Fruit fly (Drosophila melanogaster) whole organism, embryonic: ENCODE measurements around the gene CG17982.
A peak's percentile ranks its signal among the peaks of the same experiment; 100 is the strongest.

ENCODE experiments used
- B-H1 ChIP-seq: fragments of 200-800 bp; sonication (Bioruptor generic); IDR thresholded peaks from 3 replicates; pipeline ENCODE4 v1.3.6; 2022; ENCODE audit warnings: missing biosample characterization, missing genetic modification characterization
- CG11696 ChIP-seq: fragments of 200-800 bp; sonication (Bioruptor generic); IDR thresholded peaks from 2 replicates; pipeline ENCODE4 v1.3.6; 2022; ENCODE audit warnings: missing biosample characterization, missing genetic modification characterization
- CG12744 ChIP-seq: fragments of 200-800 bp; sonication (Bioruptor generic); optimal IDR thresholded peaks from 2 replicates; lab custom pipeline; 2016; ENCODE audit warnings: missing biosample characterization, missing genetic modification characterization
- CG14050 ChIP-seq: fragments of 200-800 bp; sonication (Bioruptor generic); IDR thresholded peaks from 3 replicates; pipeline ENCODE4 v1.3.6; 2022; ENCODE audit warnings: missing biosample characterization, missing genetic modification characterization
- CG16813 ChIP-seq: fragments of 200-800 bp; sonication (Bioruptor generic); IDR thresholded peaks from 3 replicates; pipeline ENCODE4 v1.3.6; 2022; ENCODE audit warnings: missing biosample characterization, missing genetic modification characterization; ENCODE audit not compliant: partially characterized antibody
- CG17359 ChIP-seq: fragments of 200-800 bp; sonication (Bioruptor generic); optimal IDR thresholded peaks from 3 replicates; lab custom pipeline; 2018; ENCODE audit warnings: missing biosample characterization, mild to moderate bottlenecking, missing genetic modification characterization, moderate library complexity
- CG17361 ChIP-seq: fragments of 200-800 bp; sonication (Bioruptor generic); IDR thresholded peaks from 3 replicates; pipeline ENCODE4 v1.3.6; 2022; ENCODE audit warnings: missing biosample characterization, missing genetic modification characterization
- CG17612 ChIP-seq: fragments of 200-800 bp; sonication (Bioruptor generic); IDR thresholded peaks from 2 replicates; pipeline ENCODE4 v1.3.6; 2022; ENCODE audit warnings: missing biosample characterization, missing genetic modification characterization
- CG1832 ChIP-seq: fragments of 200-800 bp; sonication (Bioruptor generic); optimal IDR thresholded peaks from 2 replicates; lab custom pipeline; 2017; ENCODE audit warnings: missing biosample characterization, mild to moderate bottlenecking, missing genetic modification characterization, inconsistent platforms
- CG18476 ChIP-seq: fragments of 200-800 bp; sonication (Bioruptor generic); optimal IDR thresholded peaks from 2 replicates; lab custom pipeline; 2016; ENCODE audit warnings: missing biosample characterization, mild to moderate bottlenecking, missing genetic modification characterization
- CG30020 ChIP-seq: fragments of 200-800 bp; optimal IDR thresholded peaks from 2 replicates; lab custom pipeline; 2019; ENCODE audit warnings: missing biosample characterization, mild to moderate bottlenecking, missing genetic modification characterization, moderate library complexity
- CG33557 ChIP-seq: fragments of 200-800 bp; sonication (Bioruptor generic); optimal IDR thresholded peaks from 2 replicates; lab custom pipeline; 2019; ENCODE audit warnings: missing biosample characterization, mild to moderate bottlenecking, missing genetic modification characterization, moderate library complexity
- CG34376 ChIP-seq: fragments of 200-800 bp; sonication (Bioruptor generic); optimal IDR thresholded peaks from 2 replicates; lab custom pipeline; 2018; ENCODE audit warnings: missing biosample characterization, mild to moderate bottlenecking, missing genetic modification characterization
- CG4328 ChIP-seq: fragments of 200-800 bp; sonication (Bioruptor generic); optimal IDR thresholded peaks from 3 replicates; lab custom pipeline; 2017; ENCODE audit warnings: missing biosample characterization, missing genetic modification reagents, missing genetic modification characterization
- CG4404 ChIP-seq: fragments of 200-800 bp; sonication (Bioruptor generic); IDR thresholded peaks from 2 replicates; pipeline ENCODE4 v1.3.6; 2022; ENCODE audit warnings: missing biosample characterization, missing genetic modification characterization
- CG4730 ChIP-seq: fragments of 200-800 bp; sonication (Bioruptor generic); IDR thresholded peaks from 2 replicates; pipeline ENCODE4 v1.3.6; 2022; ENCODE audit warnings: missing biosample characterization, missing genetic modification characterization
- CG7928 ChIP-seq: fragments of 200-800 bp; sonication (Bioruptor generic); optimal IDR thresholded peaks from 2 replicates; lab custom pipeline; 2017; ENCODE audit warnings: missing biosample characterization, mild to moderate bottlenecking, missing genetic modification characterization
- CG7987 ChIP-seq: fragments of 200-800 bp; sonication (Bioruptor generic); optimal IDR thresholded peaks from 2 replicates; lab custom pipeline; 2018; ENCODE audit warnings: missing biosample characterization, mild to moderate bottlenecking, missing genetic modification characterization, moderate library complexity
- CG9609 ChIP-seq: fragments of 200-800 bp; sonication (Bioruptor generic); optimal IDR thresholded peaks from 3 replicates; lab custom pipeline; 2016; ENCODE audit warnings: missing biosample characterization, missing genetic modification characterization
- CrebB ChIP-seq: fragments of 200-800 bp; sonication (Bioruptor generic); optimal IDR thresholded peaks from 3 replicates; lab custom pipeline; 2018; ENCODE audit warnings: missing biosample characterization, mild to moderate bottlenecking, missing genetic modification characterization
- Dfd ChIP-seq, 2 experiments: fragments of >200 bp; optimal IDR thresholded peaks; 2 replicates each; lab custom pipeline; 2017; ENCODE audit warnings: missing biosample characterization in 2 of 2, missing genetic modification characterization in 2 of 2
- Fer3 ChIP-seq: fragments of 200-800 bp; sonication (Bioruptor generic); optimal IDR thresholded peaks from 2 replicates; lab custom pipeline; 2018; ENCODE audit warnings: missing biosample characterization, mild to moderate bottlenecking, missing genetic modification characterization, moderate library complexity
- HLH54F ChIP-seq: fragments of 200-800 bp; sonication (Bioruptor generic); optimal IDR thresholded peaks from 3 replicates; lab custom pipeline; 2016; ENCODE audit warnings: missing biosample characterization, missing genetic modification characterization
- Hr78 ChIP-seq, 2 experiments: fragments of 200-800 bp in 1 of 2; fragments of >200 bp in 1 of 2; sonication (Bioruptor generic) in 1 of 2; optimal IDR thresholded peaks; 2 replicates each; lab custom pipeline; 2017 to 2019; ENCODE audit warnings: missing biosample characterization in 2 of 2, missing genetic modification characterization in 2 of 2, mild to moderate bottlenecking in 1 of 2, moderate library complexity in 1 of 2
- Myb ChIP-seq: fragments of 200-800 bp; sonication (Bioruptor generic); optimal IDR thresholded peaks from 2 replicates; lab custom pipeline; 2016; ENCODE audit warnings: missing biosample characterization, missing genetic modification characterization
- NK7.1 ChIP-seq: fragments of 200-800 bp; sonication (Bioruptor generic); optimal IDR thresholded peaks from 3 replicates; lab custom pipeline; 2016; ENCODE audit warnings: missing biosample characterization, missing genetic modification characterization
- Nf-YB ChIP-seq: fragments of 200-800 bp; sonication (Bioruptor generic); optimal IDR thresholded peaks from 3 replicates; lab custom pipeline; 2019; ENCODE audit warnings: missing biosample characterization, mild to moderate bottlenecking, missing genetic modification characterization, moderate library complexity
- Sin3A ChIP-seq: fragments of >200 bp; optimal IDR thresholded peaks from 2 replicates; lab custom pipeline; 2018
- ase ChIP-seq: fragments of 200-800 bp; sonication (Bioruptor generic); IDR thresholded peaks from 3 replicates; pipeline ENCODE4 v1.3.6; 2022; ENCODE audit warnings: missing biosample characterization, missing genetic modification characterization
- caup ChIP-seq: fragments of 200-800 bp; sonication (Bioruptor generic); optimal IDR thresholded peaks from 3 replicates; lab custom pipeline; 2017; ENCODE audit warnings: missing biosample characterization, mild to moderate bottlenecking, missing genetic modification characterization, moderate library complexity; ENCODE audit not compliant: severe bottlenecking
- crc ChIP-seq: fragments of 200-800 bp; sonication (Bioruptor generic); optimal IDR thresholded peaks from 2 replicates; lab custom pipeline; 2016; ENCODE audit warnings: missing biosample characterization, missing genetic modification characterization
- eyg ChIP-seq: fragments of 200-800 bp; sonication (Bioruptor generic); optimal IDR thresholded peaks from 3 replicates; lab custom pipeline; 2016; ENCODE audit warnings: missing biosample characterization, missing genetic modification characterization
- grn ChIP-seq: fragments of 200-800 bp; sonication (Bioruptor generic); optimal IDR thresholded peaks from 3 replicates; lab custom pipeline; 2017; ENCODE audit warnings: missing biosample characterization, missing genetic modification characterization
- h ChIP-seq: fragments of >200 bp; optimal IDR thresholded peaks from 2 replicates; lab custom pipeline; 2017
- hth ChIP-seq: fragments of >200 bp; optimal IDR thresholded peaks from 2 replicates; lab custom pipeline; 2017; ENCODE audit warnings: inconsistent platforms
- insv ChIP-seq, 2 experiments: fragments of 200-800 bp; sonication (Bioruptor generic); optimal IDR thresholded peaks; 3 replicates each; lab custom pipeline; 2016 to 2018; ENCODE audit warnings: missing biosample characterization in 2 of 2, missing genetic modification characterization in 2 of 2
- maf-S ChIP-seq: fragments of 200-800 bp; sonication (Bioruptor generic); optimal IDR thresholded peaks from 2 replicates; lab custom pipeline; 2016; ENCODE audit warnings: missing biosample characterization, missing genetic modification characterization
- nmo ChIP-seq: fragments of 200-800 bp; sonication (Bioruptor generic); optimal IDR thresholded peaks from 2 replicates; lab custom pipeline; 2018; ENCODE audit warnings: missing biosample characterization, mild to moderate bottlenecking, missing genetic modification characterization, moderate library complexity
- p53 ChIP-seq: fragments of 200-800 bp; sonication (Bioruptor generic); optimal IDR thresholded peaks from 2 replicates; lab custom pipeline; 2016; ENCODE audit warnings: missing biosample characterization, missing genetic modification characterization
- pan ChIP-seq, 4 experiments: fragments of >200 bp in 3 of 4; fragments of 200-800 bp in 1 of 4; sonication (Bioruptor generic) in 1 of 4; optimal IDR thresholded peaks in 3 of 4; IDR thresholded peaks in 1 of 4; 2 replicates each; pipeline versions ENCODE4 v1.3.6 to Lab custom; 2017 to 2022; ENCODE audit warnings: missing biosample characterization in 2 of 4, missing genetic modification characterization in 2 of 4, mixed read lengths in 1 of 4
- pzg ChIP-seq: fragments of 200-800 bp; sonication (Bioruptor generic); optimal IDR thresholded peaks from 3 replicates; lab custom pipeline; 2018; ENCODE audit warnings: missing biosample characterization, mild to moderate bottlenecking, missing genetic modification characterization, moderate library complexity
- repo ChIP-seq: fragments of 200-800 bp; sonication (Bioruptor generic); optimal IDR thresholded peaks from 2 replicates; lab custom pipeline; 2016; ENCODE audit warnings: missing biosample characterization, missing genetic modification characterization
- slbo ChIP-seq: fragments of 200-800 bp; sonication (Bioruptor generic); IDR thresholded peaks from 2 replicates; pipeline ENCODE4 v1.3.6; 2022; ENCODE audit warnings: missing biosample characterization, missing genetic modification characterization
- sna ChIP-seq: fragments of 200-800 bp; sonication (Bioruptor generic); IDR thresholded peaks from 2 replicates; pipeline ENCODE4 v1.3.6; 2022; ENCODE audit warnings: missing biosample characterization, missing genetic modification characterization; ENCODE audit not compliant: partially characterized antibody
- sqz ChIP-seq: fragments of 200-800 bp; sonication (Bioruptor generic); optimal IDR thresholded peaks from 3 replicates; lab custom pipeline; 2018; ENCODE audit warnings: missing biosample characterization, mild to moderate bottlenecking, missing genetic modification characterization
- sug ChIP-seq: fragments of 200-800 bp; optimal IDR thresholded peaks from 2 replicates; lab custom pipeline; 2019; ENCODE audit warnings: missing biosample characterization, mild to moderate bottlenecking, missing genetic modification characterization, moderate library complexity
- unpg ChIP-seq: fragments of 200-800 bp; sonication (Bioruptor generic); optimal IDR thresholded peaks from 3 replicates; lab custom pipeline; 2018; ENCODE audit warnings: missing biosample characterization, mild to moderate bottlenecking, missing genetic modification characterization, moderate library complexity
- vnd ChIP-seq: fragments of 200-800 bp; sonication (Bioruptor generic); IDR thresholded peaks from 3 replicates; pipeline ENCODE4 v1.3.6; 2022; ENCODE audit warnings: missing biosample characterization, missing genetic modification characterization; ENCODE audit not compliant: partially characterized antibody
- zf30C ChIP-seq: fragments of 200-800 bp; sonication (Bioruptor generic); optimal IDR thresholded peaks from 3 replicates; lab custom pipeline; 2018; ENCODE audit warnings: missing biosample characterization, mild to moderate bottlenecking, missing genetic modification characterization

CG17982 gene

DNA sequence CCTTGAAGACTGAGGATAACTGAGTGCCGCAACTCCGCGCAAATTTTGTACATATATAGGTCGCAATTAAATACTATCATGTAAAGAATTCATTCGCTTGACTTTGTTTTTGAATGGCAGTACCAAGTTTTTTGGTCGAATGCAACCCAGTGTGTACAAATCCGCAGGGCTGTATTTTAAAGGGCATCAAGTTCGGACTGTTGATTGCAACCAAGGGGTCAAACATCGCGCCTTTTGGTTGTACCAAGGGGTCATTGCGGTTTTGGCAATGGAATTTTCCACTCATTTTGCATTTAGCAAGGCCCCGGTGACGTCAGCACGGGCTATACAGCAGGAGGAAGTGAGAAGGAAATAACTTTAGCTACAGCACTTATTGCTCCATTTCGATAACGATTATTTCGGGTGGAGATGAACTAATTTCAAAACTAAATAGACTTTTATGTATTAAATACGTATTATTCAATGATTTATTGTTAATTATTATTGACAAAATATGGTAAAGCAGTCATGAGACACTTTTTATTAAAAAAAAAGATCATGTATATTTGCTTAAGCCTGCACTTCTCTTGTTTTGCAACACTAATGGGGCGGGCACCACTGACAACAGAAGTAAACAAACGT lies 11.8 kb downstream of the CG17982 start, which contains the start of gene CG10958 (continued):
- TF ChIP-seq CG16813 (GFP tag; lab: Robert Waterston, UW) (no peak), Hr78 (GFP tag; optimal IDR thresholded peaks at IDR 0.05; lab: Kevin White, UChicago) (peak in 1 of 2 experiments; percentile 61), pzg (GFP tag; lab: Kevin White, UChicago) (peak; percentile 38), CG4730 (GFP tag; lab: Robert Waterston, UW) (no peak), eyg (no peak), CG12744 (GFP tag; lab: Kevin White, UChicago) (no peak), CG1832 (peak; percentile 22), CG30020 (peak; percentile 11), Nf-YB (GFP tag; lab: Kevin White, UChicago) (peak; percentile 11), Sin3A (peak; percentile 8), CG14050 (GFP tag; lab: Robert Waterston, UW) (0 out of 3 replicates have a peak, but pooled peaks have one; percentile 13), insv (GFP tag; optimal IDR thresholded peaks at IDR 0.05; lab: Kevin White, UChicago) (peak in 1 of 2 experiments; percentile 42), Dfd (GFP tag; optimal IDR thresholded peaks at IDR 0.05; lab: Kevin White, UChicago) (no peak), ase (GFP tag; lab: Robert Waterston, UW) (0 out of 3 replicates have a peak, but pooled peaks have one; percentile 32), maf-S (peak; percentile 4), CG33557 (GFP tag; lab: Kevin White, UChicago) (peak; percentile 20), HLH54F (GFP tag; lab: Kevin White, UChicago) (peak; percentile 34), CG9609 (GFP tag; lab: Kevin White, UChicago) (peak; percentile 4), CG34376 (GFP tag; lab: Kevin White, UChicago) (peak; percentile 33), CG17612 (GFP tag; lab: Robert Waterston, UW) (no peak), hth (lab: Kevin White, UChicago) (no peak), NK7.1 (GFP tag; lab: Kevin White, UChicago) (no peak), repo (GFP tag; lab: Kevin White, UChicago) (no peak), B-H1 (GFP tag; lab: Robert Waterston, UW) (peak; percentile 30; the same call in 1 of the 3 replicates), vnd (GFP tag; lab: Robert Waterston, UW) (no peak), CrebB (tag; lab: Kevin White, UChicago) (no peak), unpg (GFP tag; lab: Kevin White, UChicago) (peak; percentile 59), sug (tag; lab: Kevin White, UChicago) (peak; percentile 59), slbo (GFP tag; lab: Robert Waterston, UW) (peak; percentile 79), CG4404 (no peak), Fer3 (tag; lab: Kevin White, UChicago) (peak; percentile 49), Myb (GFP tag; lab: Kevin White, UChicago) (peak; percentile 2), sna (GFP tag; lab: Robert Waterston, UW) (peak; percentile 50; the same call in 1 of the 2 replicates), zf30C (GFP tag; lab: Kevin White, UChicago) (no peak), CG11696 (no peak), grn (GFP tag; lab: Kevin White, UChicago) (no peak), CG7987 (GFP tag; lab: Kevin White, UChicago) (no peak), caup (GFP tag; lab: Kevin White, UChicago) (peak; percentile 56), h (lab: Kevin White, UChicago) (no peak), CG17361 (GFP tag; lab: Robert Waterston, UW) (peak; percentile 65; the same call in 2 of the 3 replicates), nmo (GFP tag; lab: Kevin White, UChicago) (peak; percentile 49), CG17359 (peak; percentile 49), CG18476 (peak; percentile 32), sqz (GFP tag; lab: Kevin White, UChicago) (no peak), p53 (GFP tag; lab: Kevin White, UChicago) (no peak), CG7928 (no peak), crc (GFP tag; lab: Kevin White, UChicago) (no peak), pan (optimal IDR thresholded peaks at IDR 0.05; lab: Kevin White, UChicago) (no peak), pan (GFP tag; optimal IDR thresholded peaks at IDR 0.05 in 1 of 2, IDR thresholded peaks at IDR 0.05 in 1 of 2) (peak in 1 of 2 experiments; percentile 58), CG4328 (GFP tag; lab: Kevin White, UChicago) (peak; percentile 5)
